Worm (Caenorhabditis elegans): Measurements from ENCODE around the gene memi-1.

memi-1 gene

DNA sequence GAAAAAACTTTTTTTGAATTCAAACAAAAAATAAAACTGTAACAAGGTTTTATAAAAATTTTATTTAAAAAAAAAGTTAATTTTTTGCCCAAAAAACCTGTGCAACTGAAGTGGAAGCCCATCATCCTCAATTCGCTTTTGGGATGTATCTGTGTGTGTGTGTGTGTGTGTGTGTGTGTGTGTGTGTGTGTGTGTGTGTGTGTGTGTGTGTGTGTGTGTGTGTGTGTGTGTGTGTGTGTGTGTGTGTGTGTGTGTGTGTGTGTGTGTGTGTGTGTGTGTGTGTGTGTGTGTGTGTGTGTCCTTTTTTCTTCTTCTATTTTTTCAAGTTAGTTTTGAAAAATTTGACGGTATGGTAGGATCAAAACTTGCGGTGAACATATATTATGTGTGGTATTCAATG is 24.5 kb upstream of the memi-1 start:
- TF ChIP-seq snpc-1.2 (GFP tag; IDR thresholded peaks at IDR 0.05) = 0 out of 2 replicates have a peak, but pooled peaks have one; percentile 10
- peak; percentile 13 for TF ChIP-seq dve-1 (tag; optimal IDR thresholded peaks at IDR 0.05; ENCODE audit: insufficient read depth)

DNA sequence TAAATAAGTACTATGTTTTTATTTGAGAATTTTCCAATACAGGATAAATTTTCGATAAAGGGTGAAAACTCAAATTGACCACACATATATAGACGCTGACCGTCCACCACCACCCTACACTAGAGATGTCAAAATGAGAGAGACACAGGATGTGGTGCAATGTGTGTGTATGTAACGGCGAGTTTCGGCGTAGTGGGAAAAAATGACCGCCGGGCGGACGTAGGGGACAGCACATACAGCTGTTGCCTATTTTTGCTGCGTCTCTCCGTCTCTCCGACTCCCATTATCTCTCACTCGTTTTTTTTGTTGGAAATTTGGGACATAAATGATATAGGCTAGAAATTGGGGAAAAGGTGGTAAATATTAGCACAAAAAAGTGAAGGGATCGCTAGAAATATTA is 20.9 kb upstream of the memi-1 start:
- TF ChIP-seq mdt-29 (GFP tag; IDR thresholded peaks at IDR 0.05) (0 out of 2 replicates have a peak, but pooled peaks have one; percentile 28), unc-62 (GFP tag; optimal IDR thresholded peaks at IDR 0.05 in 1 of 2) (peak in 1 of 2 experiments; percentile 97), unc-62 (tag; optimal IDR thresholded peaks at IDR 0.05) (no peak), hmg-1.1 (GFP tag; IDR thresholded peaks at IDR 0.05) (0 out of 2 replicates have a peak, but pooled peaks have one; percentile 37), dve-1 (tag; optimal IDR thresholded peaks at IDR 0.05; ENCODE audit: insufficient read depth) (peak; percentile 22), hlh-11 (tag; optimal IDR thresholded peaks at IDR 0.05) (peak; percentile 67), nhr-111 (GFP tag; optimal IDR thresholded peaks at IDR 0.05) (no peak), nhr-28 (tag; optimal IDR thresholded peaks at IDR 0.05) (peak; percentile 47), sdz-12 (GFP tag; optimal IDR thresholded peaks at IDR 0.05) (no peak), attf-4 (tag; optimal IDR thresholded peaks at IDR 0.05) (no peak), daf-16 (GFP tag; optimal IDR thresholded peaks at IDR 0.05) (no peak), daf-16 (tag; optimal IDR thresholded peaks at IDR 0.05) (peak; percentile 32)

DNA sequence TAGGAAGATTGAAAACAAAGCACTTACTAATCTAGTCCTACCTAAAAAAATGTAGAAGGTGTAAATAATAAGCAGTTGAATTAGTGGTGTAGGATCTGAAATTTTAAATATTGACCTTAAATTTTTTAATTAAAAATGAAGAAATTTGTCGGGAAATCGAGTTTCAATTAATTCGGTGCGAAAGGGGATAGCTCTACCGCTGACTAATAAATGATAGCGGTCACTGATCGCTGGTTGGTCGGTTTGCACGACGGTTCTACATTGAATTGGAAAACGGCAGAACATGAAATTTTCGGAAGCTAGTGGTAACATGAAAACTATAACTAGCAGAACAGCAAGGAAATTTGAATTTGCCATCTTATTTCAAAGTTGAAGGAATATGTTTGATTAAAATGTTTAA is 19.9 kb upstream of the memi-1 start, which contains the start of gene set-15:
set-15 (minus strand) TSS at position 101 of the 400 bp plus-strand sequence.
- TF ChIP-seq lin-15B (tag; optimal IDR thresholded peaks at IDR 0.05) (no peak), saeg-2 (GFP tag; IDR thresholded peaks at IDR 0.05) (no peak), pqm-1 (tag; optimal IDR thresholded peaks at IDR 0.05) (no peak), ceh-28 (tag; optimal IDR thresholded peaks at IDR 0.05) (no peak), mep-1 (tag; optimal IDR thresholded peaks at IDR 0.05) (no peak), cey-2 (tag; optimal IDR thresholded peaks at IDR 0.05; ENCODE audit: borderline replicate concordance, insufficient read depth) (no peak), skn-1 (tag; optimal IDR thresholded peaks at IDR 0.05) (no peak), arid-1 (GFP tag; conservative IDR thresholded peaks at IDR 0.05) (no peak), hif-1 (tag; optimal IDR thresholded peaks at IDR 0.05) (no peak), dmd-6 (GFP tag; IDR thresholded peaks at IDR 0.05) (no peak), nhr-25 (tag; optimal IDR thresholded peaks at IDR 0.05; ENCODE audit: borderline replicate concordance, insufficient read depth) (no peak), lin-13 (GFP tag; optimal IDR thresholded peaks at IDR 0.05) (no peak), dve-1 (tag; optimal IDR thresholded peaks at IDR 0.05; ENCODE audit: insufficient read depth) (no peak)

DNA sequence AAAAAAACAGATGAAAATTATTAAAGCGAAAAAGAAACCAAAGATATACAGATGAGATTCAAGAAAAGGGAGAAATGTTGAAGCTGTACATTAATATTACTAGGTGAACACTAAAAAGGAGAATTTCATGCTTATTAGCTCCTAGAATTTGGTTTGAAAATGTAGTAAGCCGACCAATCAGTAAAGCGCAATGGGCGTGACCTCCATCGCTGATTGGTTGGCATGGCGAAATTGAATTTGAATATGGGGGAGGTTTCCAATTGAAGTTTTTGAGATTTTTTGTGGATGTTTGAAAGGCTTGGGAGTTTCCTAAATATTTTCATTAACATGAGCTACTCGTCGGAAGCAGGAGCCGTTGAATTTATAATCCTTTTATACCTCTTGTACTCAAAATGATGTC is 16.3 kb upstream of the memi-1 start:
- TF ChIP-seq dve-1 (tag; optimal IDR thresholded peaks at IDR 0.05; ENCODE audit: insufficient read depth) = no peak
- TF ChIP-seq lin-29 (GFP tag; IDR thresholded peaks at IDR 0.05) = no peak
- no peak for TF ChIP-seq ceh-32 (tag; optimal IDR thresholded peaks at IDR 0.05; ENCODE audit: poor library complexity)
- no peak for TF ChIP-seq spr-1 (tag; optimal IDR thresholded peaks at IDR 0.05)
- TF ChIP-seq vab-7 (GFP tag; IDR thresholded peaks at IDR 0.05) = no peak
- TF ChIP-seq unc-39 (tag; optimal IDR thresholded peaks at IDR 0.05) = no peak
- TF ChIP-seq nhr-111 (GFP tag; optimal IDR thresholded peaks at IDR 0.05) = no peak
- TF ChIP-seq daf-19 (GFP tag; conservative IDR thresholded peaks at IDR 0.05) = no peak
- no peak for TF ChIP-seq ceh-44 (GFP tag; IDR thresholded peaks at IDR 0.05)
- TF ChIP-seq rbr-2 (tag; optimal IDR thresholded peaks at IDR 0.05) = no peak
- no peak for TF ChIP-seq zip-2 (tag; optimal IDR thresholded peaks at IDR 0.05)
- no peak for TF ChIP-seq aly-2 (tag; optimal IDR thresholded peaks at IDR 0.05)
- TF ChIP-seq T26A8.4 (GFP tag; IDR thresholded peaks at IDR 0.05) = no peak
- TF ChIP-seq mep-1 (tag; optimal IDR thresholded peaks at IDR 0.05) = no peak
- no peak for TF ChIP-seq arid-1 (GFP tag; conservative IDR thresholded peaks at IDR 0.05)
- no peak for TF ChIP-seq lin-39 (tag; optimal IDR thresholded peaks at IDR 0.05)
- no peak for TF ChIP-seq zfp-3 (GFP tag; conservative IDR thresholded peaks at IDR 0.05)
- no peak for TF ChIP-seq fos-1 (tag; optimal IDR thresholded peaks at IDR 0.05)
